Worm (Caenorhabditis elegans): ENCODE results near the gene Y73F8A.5.

DNA sequence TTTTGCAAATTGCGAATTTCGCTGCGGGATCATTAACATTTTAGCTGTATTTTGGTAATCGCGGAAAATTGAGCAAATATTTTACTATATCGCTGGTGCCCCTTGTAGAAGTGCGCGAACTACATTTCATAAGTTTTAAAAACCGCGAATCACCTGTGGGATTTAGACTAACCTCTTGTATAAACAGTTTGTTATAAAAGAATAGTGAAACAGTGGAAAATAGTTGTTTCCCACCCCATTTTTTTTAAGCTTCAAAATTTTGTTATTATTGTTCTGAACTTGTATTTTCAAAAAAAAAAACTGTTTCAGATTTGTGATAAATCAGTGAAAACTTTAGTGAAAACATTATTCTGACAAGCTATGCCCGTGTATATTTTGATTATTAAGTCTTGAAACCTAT, 55.8 kb downstream of the Y73F8A.5 start:
- no peak for TF ChIP-seq ztf-11 (tag; optimal IDR thresholded peaks at IDR 0.05)
- no peak for TF ChIP-seq php-3 (GFP tag; IDR thresholded peaks at IDR 0.05)
- no peak for TF ChIP-seq lim-7 (GFP tag; IDR thresholded peaks at IDR 0.05)
- no peak for TF ChIP-seq dmd-9 (GFP tag; IDR thresholded peaks at IDR 0.05)
- TF ChIP-seq ama-1 (optimal IDR thresholded peaks at IDR 0.05): no peak
